Fruit fly (Drosophila melanogaster): ENCODE results near the gene CG7296.

The CG7296 gene

DNA sequence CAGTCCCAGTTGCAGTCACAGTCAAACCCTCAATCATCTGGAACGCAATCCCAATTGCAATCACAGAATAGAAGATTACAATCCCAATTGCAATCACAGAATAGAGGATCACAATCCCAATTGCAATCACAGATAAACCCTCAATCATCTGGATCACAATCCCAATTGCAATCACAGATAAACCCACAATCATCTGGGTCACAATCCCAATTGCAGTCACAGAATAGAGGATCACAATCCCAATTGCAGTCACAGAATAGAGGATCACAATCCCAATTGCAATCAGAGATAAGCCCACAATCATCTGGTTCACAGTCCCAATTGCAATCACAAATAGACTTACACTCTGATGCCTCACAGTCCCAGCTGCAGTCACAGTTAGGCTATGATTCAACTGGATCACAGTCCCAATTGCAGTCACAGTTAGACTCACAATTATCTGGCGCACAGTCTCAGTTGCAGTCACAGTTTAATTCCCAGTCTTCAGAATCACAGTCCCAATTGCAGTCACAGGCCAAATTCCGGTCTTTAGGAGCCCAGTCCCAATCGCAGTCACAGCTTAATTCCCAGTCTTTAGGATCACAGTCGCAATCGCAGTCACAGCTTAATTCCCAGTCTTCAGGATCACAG, 39.0 kb downstream of the CG7296 start:
- TF ChIP-seq usp (GFP tag; optimal IDR thresholded peaks at IDR 0.05): no peak
- TF ChIP-seq pan (optimal IDR thresholded peaks at IDR 0.05): no peak
- no peak for TF ChIP-seq psq (optimal IDR thresholded peaks at IDR 0.05)
- TF ChIP-seq CG8478 (optimal IDR thresholded peaks at IDR 0.05): no peak
- no peak for TF ChIP-seq EcR (GFP tag; optimal IDR thresholded peaks at IDR 0.05)
- no peak for TF ChIP-seq Dll (optimal IDR thresholded peaks at IDR 0.05)

DNA sequence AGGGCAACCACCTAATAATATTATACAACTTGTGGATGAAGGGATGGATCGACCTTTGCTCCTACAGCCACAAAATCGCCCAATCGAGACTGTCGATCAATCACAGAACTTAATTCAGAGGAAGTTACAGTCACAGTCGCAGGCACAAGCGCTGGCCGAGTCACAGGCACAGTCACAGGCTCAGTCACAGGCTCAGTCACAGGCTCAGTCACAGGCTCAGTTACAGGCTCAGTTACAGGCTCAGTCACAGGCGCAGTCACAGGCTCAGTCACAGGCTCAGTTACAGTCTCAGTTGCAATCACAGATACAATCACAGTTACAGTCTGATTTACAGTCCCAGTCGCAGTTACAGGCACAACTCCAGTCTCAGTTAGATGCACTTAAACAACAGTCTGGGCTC, 40.1 kb downstream of the CG7296 start:
- TF ChIP-seq Dll (optimal IDR thresholded peaks at IDR 0.05): no peak
- TF ChIP-seq EcR (GFP tag; optimal IDR thresholded peaks at IDR 0.05): no peak
- TF ChIP-seq psq (optimal IDR thresholded peaks at IDR 0.05): no peak
- no peak for TF ChIP-seq usp (GFP tag; optimal IDR thresholded peaks at IDR 0.05)
- TF ChIP-seq CG8478 (optimal IDR thresholded peaks at IDR 0.05): no peak
- no peak for TF ChIP-seq pan (optimal IDR thresholded peaks at IDR 0.05)

DNA sequence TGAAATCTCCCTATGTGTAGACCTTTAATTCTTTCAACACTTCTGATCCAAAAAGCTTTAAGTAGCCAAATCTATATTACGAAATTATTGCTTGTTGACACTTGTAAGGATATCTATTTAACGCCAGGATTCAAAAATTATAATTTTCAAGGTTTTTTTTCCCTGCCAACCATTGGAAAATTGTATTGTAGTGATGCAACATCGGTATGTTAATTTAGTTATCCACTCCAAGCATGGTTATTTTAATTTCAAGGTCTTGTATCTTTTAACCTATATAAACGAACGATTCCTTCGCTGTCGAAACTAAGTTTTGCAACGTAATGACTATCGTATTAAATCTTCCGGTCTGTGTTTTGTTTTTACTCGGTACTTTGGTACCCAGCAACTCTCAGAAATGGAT, 40.8 kb downstream of the CG7296 start, which contains the start of gene CG17097:
TSS of gene CG17097 (plus strand) at position 301 of the 400 bp plus-strand sequence.
- TF ChIP-seq Dll (optimal IDR thresholded peaks at IDR 0.05) (no peak), CG8478 (optimal IDR thresholded peaks at IDR 0.05) (no peak), EcR (GFP tag; optimal IDR thresholded peaks at IDR 0.05) (no peak), pan (optimal IDR thresholded peaks at IDR 0.05) (no peak), psq (optimal IDR thresholded peaks at IDR 0.05) (no peak), usp (GFP tag; optimal IDR thresholded peaks at IDR 0.05) (no peak)

dm6 chr2L:10643671-10644070, 43.2 kb downstream of the CG7296 start, which contains the start of gene CG18284:
TSS of gene CG18284 (plus strand) at chr2L:10643971.
- TF ChIP-seq pan (optimal IDR thresholded peaks at IDR 0.05): no peak
- no peak for TF ChIP-seq psq (optimal IDR thresholded peaks at IDR 0.05)
- TF ChIP-seq Dll (optimal IDR thresholded peaks at IDR 0.05): no peak
- no peak for TF ChIP-seq CG8478 (optimal IDR thresholded peaks at IDR 0.05)
- no peak for TF ChIP-seq EcR (GFP tag; optimal IDR thresholded peaks at IDR 0.05)
- no peak for TF ChIP-seq usp (GFP tag; optimal IDR thresholded peaks at IDR 0.05)

DNA sequence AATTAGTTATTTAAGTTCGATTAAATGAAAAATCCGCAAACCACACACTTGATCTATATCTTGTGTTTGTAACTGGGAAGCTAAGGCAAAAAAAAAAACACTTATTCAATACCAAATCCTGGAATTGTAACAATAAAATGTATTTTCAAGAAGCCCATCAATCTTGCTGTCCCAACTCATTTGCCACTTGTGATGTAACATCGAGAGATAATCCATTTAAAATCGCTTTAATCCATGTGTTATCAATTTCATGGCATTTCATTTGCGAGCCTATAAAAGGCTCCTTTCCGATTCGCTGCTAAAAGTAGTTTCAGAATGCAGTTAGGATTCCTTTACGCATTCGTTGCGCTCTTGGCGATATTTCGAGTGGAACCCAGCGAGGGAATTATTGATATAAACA, 47.2 kb downstream of the CG7296 start, which contains the start of gene CG31872:
TSS of gene CG31872 (plus strand) at position 301 of the 400 bp plus-strand sequence.
- TF ChIP-seq CG8478 (optimal IDR thresholded peaks at IDR 0.05): no peak

dm6 chr2L:10638371-10638770, 48.5 kb downstream of the CG7296 start, which contains the start of gene CG7329:
TSS of gene CG7329 (minus strand) at chr2L:10638471.
- no peak for TF ChIP-seq pan (optimal IDR thresholded peaks at IDR 0.05)
- TF ChIP-seq CG8478 (optimal IDR thresholded peaks at IDR 0.05): no peak
- TF ChIP-seq usp (GFP tag; optimal IDR thresholded peaks at IDR 0.05): no peak
- no peak for TF ChIP-seq Dll (optimal IDR thresholded peaks at IDR 0.05)
- TF ChIP-seq EcR (GFP tag; optimal IDR thresholded peaks at IDR 0.05): no peak
- no peak for TF ChIP-seq psq (optimal IDR thresholded peaks at IDR 0.05)

Measured in whole organism.